Worm (Caenorhabditis elegans): ENCODE data around the gene T08A11.1.

The T08A11.1 gene

DNA sequence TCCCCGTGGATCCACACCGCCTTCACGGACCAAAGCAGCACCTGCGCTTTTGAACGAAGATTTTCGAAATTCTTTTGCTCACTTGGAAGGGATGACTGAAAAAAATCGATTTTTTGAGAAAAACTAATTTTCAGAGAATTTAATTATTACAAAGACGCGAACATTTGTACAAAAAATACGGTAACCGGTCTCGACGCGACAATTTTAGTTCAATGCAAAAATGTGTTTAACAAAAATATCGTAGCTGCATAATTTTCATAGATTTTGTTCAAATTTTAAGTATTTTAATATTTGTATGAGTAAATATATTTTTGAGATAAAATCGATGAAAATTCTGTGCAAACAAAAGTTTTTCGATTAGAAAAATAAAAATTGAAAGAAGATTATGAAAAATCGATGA is at the start of gene T08A11.1:
Gene T08A11.1, minus strand, starts transcription at position 101 of the 400 bp plus-strand sequence.
- TF ChIP-seq unc-62 (GFP tag; optimal IDR thresholded peaks at IDR 0.05), result no peak

DNA sequence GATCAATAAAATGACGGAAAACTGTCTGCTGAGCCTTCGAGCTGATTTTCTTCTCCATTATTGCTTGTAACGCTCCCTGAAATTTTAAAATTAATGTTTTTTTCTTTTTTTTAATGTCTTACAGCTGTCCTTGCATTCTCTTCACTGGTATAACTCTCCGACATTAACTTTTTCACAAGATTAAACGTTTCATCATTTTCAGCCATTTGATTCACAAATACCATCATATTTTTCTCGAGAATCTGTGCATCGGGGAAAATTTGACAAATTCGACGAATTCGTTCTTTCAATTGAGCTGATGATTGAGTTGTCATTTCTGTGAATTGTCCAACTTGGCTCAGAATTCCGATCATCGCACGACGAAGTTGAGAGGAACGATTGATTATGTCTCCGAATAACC is 46.4 kb upstream of the T08A11.1 start:
- no peak for TF ChIP-seq unc-62 (GFP tag; optimal IDR thresholded peaks at IDR 0.05)

DNA sequence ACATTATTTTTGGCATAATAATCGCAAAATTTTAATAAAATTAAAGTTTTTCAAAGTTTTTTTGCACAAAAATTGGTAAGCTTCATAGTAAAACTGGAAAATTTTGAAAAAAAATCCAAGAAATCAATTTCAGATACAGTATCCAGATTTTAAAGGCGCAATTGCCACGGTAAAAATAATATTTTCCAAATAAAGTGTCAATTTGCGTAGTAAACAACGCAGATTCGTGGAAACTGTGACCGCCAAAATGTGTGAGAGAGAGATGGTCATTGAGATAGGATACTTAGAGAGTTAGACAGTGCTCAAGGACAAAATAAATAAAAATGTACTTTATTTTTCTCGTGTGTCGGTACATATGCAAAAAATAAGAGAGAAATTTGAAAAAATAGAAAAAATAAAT is 39.8 kb upstream of the T08A11.1 start:
- no peak for TF ChIP-seq unc-62 (GFP tag; optimal IDR thresholded peaks at IDR 0.05)

- no peak for TF ChIP-seq unc-62 (GFP tag; optimal IDR thresholded peaks at IDR 0.05)
These were observed 39.3 kb upstream of the T08A11.1 start, which contains the start of gene R10E4.9 for ce11 chrIII:4302293-4302692. Gene R10E4.9, minus strand, starts transcription at chrIII:4302393.

ce11 chrIII:4300989-4301498 is 38.1 kb upstream of the T08A11.1 start, which contains the start of gene R10E4.11:
Gene R10E4.11, minus strand, starts transcription at chrIII:4301039.
- TF ChIP-seq unc-62 (GFP tag; optimal IDR thresholded peaks at IDR 0.05), result no peak

ce11 chrIII:4294153-4294862 is 31.4 kb upstream of the T08A11.1 start, which contains the start of the genes nth-1 and R10E4.7:
Gene nth-1, minus strand, starts transcription at chrIII:4294253.
Gene R10E4.7, plus strand, starts transcription at chrIII:4294812.
- TF ChIP-seq unc-62 (GFP tag; optimal IDR thresholded peaks at IDR 0.05), result no peak

DNA sequence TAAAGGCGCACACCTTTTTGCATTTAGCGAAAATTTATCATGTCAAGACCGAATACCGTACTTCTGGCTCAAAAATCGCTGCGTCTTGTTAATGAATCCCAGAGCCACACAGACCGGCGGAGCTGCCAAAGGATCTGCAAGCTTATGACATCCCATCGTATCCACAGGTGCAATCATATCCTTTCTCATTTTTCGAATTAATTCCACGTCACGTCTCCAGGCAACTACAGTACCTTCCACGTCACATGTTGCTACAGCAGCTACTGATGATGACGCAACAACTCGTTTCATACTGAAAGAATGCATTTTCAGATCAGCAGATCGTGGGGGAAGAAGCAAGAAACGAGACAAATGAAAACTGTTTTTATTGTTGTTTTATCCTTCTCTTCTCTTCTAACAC is 30.2 kb upstream of the T08A11.1 start, which contains the start of gene R10E4.6:
Gene R10E4.6, plus strand, starts transcription at position 301 of the 400 bp plus-strand sequence.
- TF ChIP-seq unc-62 (GFP tag; optimal IDR thresholded peaks at IDR 0.05), result no peak

DNA sequence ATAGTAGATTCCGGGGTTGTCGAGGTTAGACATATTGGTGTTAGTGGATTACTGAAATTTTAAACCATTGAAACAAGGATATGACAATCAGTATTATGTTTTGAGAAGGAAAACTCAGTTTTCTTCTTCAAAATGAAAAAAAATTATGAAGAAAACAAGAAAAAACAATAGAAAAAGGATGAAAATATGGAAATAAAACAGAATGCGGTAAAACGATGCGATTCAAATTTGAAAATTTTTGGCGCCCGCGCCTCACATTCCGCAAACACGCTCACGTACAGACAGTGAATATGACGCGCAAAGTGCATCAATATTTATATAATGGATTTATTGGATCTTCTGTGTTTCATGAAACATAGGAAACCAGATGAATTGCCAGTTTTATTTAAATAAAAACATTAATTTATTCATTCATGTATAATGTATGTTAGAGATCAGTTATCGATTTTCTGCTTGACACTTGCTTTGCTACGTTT is 28.3 kb upstream of the T08A11.1 start, which contains the start of gene mcm-5:
Gene mcm-5, minus strand, starts transcription at position 51 of the 476 bp plus-strand sequence.
- TF ChIP-seq unc-62 (GFP tag; optimal IDR thresholded peaks at IDR 0.05), result no peak

ce11 chrIII:4289952-4290351 is 27.0 kb upstream of the T08A11.1 start:
- TF ChIP-seq unc-62 (GFP tag; optimal IDR thresholded peaks at IDR 0.05), result no peak

ce11 chrIII:4287379-4287778 is 24.4 kb upstream of the T08A11.1 start, which contains the start of gene R10E4.3:
Gene R10E4.3, minus strand, starts transcription at chrIII:4287479.
- no peak for TF ChIP-seq unc-62 (GFP tag; optimal IDR thresholded peaks at IDR 0.05)

ce11 chrIII:4284732-4285165 is 21.8 kb upstream of the T08A11.1 start:
- no peak for TF ChIP-seq unc-62 (GFP tag; optimal IDR thresholded peaks at IDR 0.05)

ce11 chrIII:4283175-4283574 is 20.2 kb upstream of the T08A11.1 start:
- no peak for TF ChIP-seq unc-62 (GFP tag; optimal IDR thresholded peaks at IDR 0.05)

DNA sequence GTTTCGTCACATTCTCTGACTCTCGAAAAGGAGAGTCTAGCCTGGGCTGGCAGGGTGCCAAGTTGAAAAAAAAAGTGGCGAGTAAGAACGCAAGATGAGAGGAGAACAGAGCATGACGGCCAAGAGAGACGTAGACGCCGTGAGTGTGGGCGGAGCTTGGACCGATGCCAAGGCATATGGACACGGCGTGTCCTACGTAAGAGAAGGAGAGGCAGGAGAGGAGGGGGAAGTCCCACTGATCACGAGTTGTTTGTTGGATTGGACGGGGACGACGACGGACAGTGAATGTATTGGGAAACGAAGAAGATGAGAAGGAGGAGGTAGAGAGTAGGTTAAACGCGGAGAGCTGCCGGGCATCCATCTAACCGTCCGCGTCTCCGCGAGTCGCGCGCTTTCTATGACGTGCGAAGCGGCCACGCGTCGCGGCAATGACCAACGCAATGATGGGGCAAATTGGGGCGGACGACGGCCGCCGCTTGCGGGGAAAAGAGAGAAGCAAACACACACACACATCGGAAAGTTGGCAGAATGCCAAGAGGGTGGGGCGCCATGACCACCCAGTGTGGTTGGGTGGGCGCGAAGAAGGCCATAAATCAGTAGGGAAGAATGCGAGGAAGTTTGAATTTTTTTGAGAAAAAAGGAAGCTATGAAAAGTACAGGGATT is 19.1 kb upstream of the T08A11.1 start:
- TF ChIP-seq unc-62 (GFP tag; optimal IDR thresholded peaks at IDR 0.05), result peak; percentile 48

- TF ChIP-seq unc-62 (GFP tag; optimal IDR thresholded peaks at IDR 0.05), result no peak
These were observed 17.5 kb upstream of the T08A11.1 start, which contains the start of gene sup-26 for ce11 chrIII:4280215-4281173. Gene sup-26, minus strand, starts transcription at chrIII:4280224.

- no peak for TF ChIP-seq unc-62 (GFP tag; optimal IDR thresholded peaks at IDR 0.05)
These were observed 15.3 kb upstream of the T08A11.1 start for ce11 chrIII:4278203-4278602.

Measured in whole organism, dauer.